Worm (Caenorhabditis elegans) whole organism, young adult: ENCODE measurements around the gene tre-2.
A peak's percentile ranks its signal among the peaks of the same experiment; 100 is the strongest.

ENCODE experiments used
- F33H1.4 ChIP-seq: fragments of 200-800 bp; sonication (Bioruptor generic); IDR thresholded peaks from 2 replicates; pipeline ENCODE4 v1.3.6; 2022; ENCODE audit warnings: missing genetic modification reagents, missing genetic modification characterization, missing compliant biosample characterization
- F37B4.10 ChIP-seq: fragments of 200-800 bp; sonication (Bioruptor generic); IDR thresholded peaks from 2 replicates; pipeline ENCODE4 v1.3.6; 2022; ENCODE audit warnings: missing genetic modification characterization, missing compliant biosample characterization
- T07F8.4 ChIP-seq: sonication (generic microtip); optimal IDR thresholded peaks from 2 replicates; lab custom pipeline; 2016; ENCODE audit warnings: mild to moderate bottlenecking, missing genetic modification characterization, moderate library complexity, missing compliant biosample characterization
- Y53F4B.3 ChIP-seq: fragments of 200-800 bp; sonication (Bioruptor generic); IDR thresholded peaks from 2 replicates; pipeline ENCODE4 v1.3.6; 2022; ENCODE audit warnings: missing genetic modification reagents, missing genetic modification characterization, missing compliant biosample characterization
- Y56A3A.18 ChIP-seq: fragments of 200-800 bp; sonication (Bioruptor generic); IDR thresholded peaks from 2 replicates; pipeline ENCODE4 v1.3.6; 2022; ENCODE audit warnings: missing genetic modification reagents, missing genetic modification characterization, missing compliant biosample characterization
- Y95B8A.8 ChIP-seq: fragments of 200-800 bp; sonication (Bioruptor generic); IDR thresholded peaks from 2 replicates; pipeline ENCODE4 v1.3.6; 2022; ENCODE audit warnings: missing genetic modification reagents, missing genetic modification characterization, missing compliant biosample characterization
- bed-2 ChIP-seq: fragments of 200-800 bp; sonication (Bioruptor generic); IDR thresholded peaks from 2 replicates; pipeline ENCODE4 v1.3.6; 2022; ENCODE audit warnings: missing genetic modification reagents, missing genetic modification characterization, missing compliant biosample characterization
- ccch-3 ChIP-seq: fragments of 200-800 bp; sonication (Bioruptor generic); optimal IDR thresholded peaks from 2 replicates; lab custom pipeline; 2018; ENCODE audit warnings: mild to moderate bottlenecking, missing genetic modification characterization, missing compliant biosample characterization
- cebp-1 ChIP-seq, 2 experiments: fragments of 200-800 bp in 1 of 2; sonication (Bioruptor generic) in 1 of 2; sonication (generic microtip) in 1 of 2; IDR thresholded peaks in 1 of 2; optimal IDR thresholded peaks in 1 of 2; 2 replicates each; pipeline versions ENCODE4 v1.3.6 to Lab custom; 2017 to 2022; ENCODE audit warnings: missing compliant biosample characterization in 2 of 2, missing genetic modification characterization in 2 of 2, mild to moderate bottlenecking in 1 of 2, missing genetic modification reagents in 1 of 2, moderate library complexity in 1 of 2
- ceh-27 ChIP-seq: fragments of 200-800 bp; sonication (Bioruptor generic); optimal IDR thresholded peaks from 2 replicates; lab custom pipeline; 2018; ENCODE audit warnings: mild to moderate bottlenecking, missing genetic modification characterization, moderate library complexity, missing compliant biosample characterization
- ceh-79 ChIP-seq: sonication (generic microtip); optimal IDR thresholded peaks from 2 replicates; lab custom pipeline; 2017; ENCODE audit warnings: mild to moderate bottlenecking, missing genetic modification characterization, missing compliant biosample characterization
- ceh-91 ChIP-seq: fragments of 200-800 bp; sonication (Bioruptor generic); IDR thresholded peaks from 2 replicates; pipeline ENCODE4 v1.3.6; 2022; ENCODE audit warnings: missing genetic modification reagents, missing genetic modification characterization, missing compliant biosample characterization
- chd-7 ChIP-seq: sonication (generic microtip); optimal IDR thresholded peaks from 2 replicates; lab custom pipeline; 2016; ENCODE audit warnings: mild to moderate bottlenecking, missing genetic modification characterization, moderate library complexity, missing compliant biosample characterization
- die-1 ChIP-seq: sonication (generic microtip); optimal IDR thresholded peaks from 2 replicates; lab custom pipeline; 2016; ENCODE audit warnings: missing genotype, mild to moderate bottlenecking, missing genetic modification characterization, missing compliant biosample characterization
- dox-1 ChIP-seq: fragments of 200-800 bp; sonication (Bioruptor generic); IDR thresholded peaks from 2 replicates; pipeline ENCODE4 v1.3.6; 2022; ENCODE audit warnings: missing genetic modification reagents, missing genetic modification characterization, missing compliant biosample characterization
- dpl-1 ChIP-seq: fragments of 150-350 bp; optimal IDR thresholded peaks from 2 replicates; lab custom pipeline; 2014; ENCODE audit warnings: missing biosample characterization, missing genetic modification reagents, missing genetic modification characterization
- efl-1 ChIP-seq: fragments of 150-350 bp; optimal IDR thresholded peaks from 2 replicates; lab custom pipeline; 2014; ENCODE audit warnings: missing biosample characterization, missing genetic modification reagents, missing genetic modification characterization
- egl-18 ChIP-seq: fragments of 200-800 bp; sonication (Bioruptor generic); IDR thresholded peaks from 2 replicates; pipeline ENCODE4 v1.3.6; 2022; ENCODE audit warnings: missing genetic modification reagents, missing genetic modification characterization, missing compliant biosample characterization
- egrh-3 ChIP-seq: fragments of 200-800 bp; sonication (Bioruptor generic); IDR thresholded peaks from 2 replicates; pipeline ENCODE4 v1.3.6; 2022; ENCODE audit warnings: missing genetic modification reagents, missing genetic modification characterization, missing compliant biosample characterization
- ets-4 ChIP-seq: fragments of 200-800 bp; sonication (Bioruptor generic); optimal IDR thresholded peaks from 2 replicates; lab custom pipeline; 2018; ENCODE audit warnings: mild to moderate bottlenecking, missing genetic modification characterization, missing compliant biosample characterization
- fkh-3 ChIP-seq: sonication (generic microtip); optimal IDR thresholded peaks from 2 replicates; lab custom pipeline; 2016; ENCODE audit warnings: mild to moderate bottlenecking, missing genetic modification characterization, missing compliant biosample characterization
- him-1 ChIP-seq: sonication (generic microtip); optimal IDR thresholded peaks from 2 replicates; lab custom pipeline; 2016; ENCODE audit warnings: missing genotype, missing genetic modification reagents, missing genetic modification characterization, missing compliant biosample characterization
- hrde-1 ChIP-seq: sonication (generic microtip); optimal IDR thresholded peaks from 2 replicates; lab custom pipeline; 2016; ENCODE audit warnings: missing genetic modification characterization, mild to moderate bottlenecking, missing compliant biosample characterization, moderate library complexity, missing genotype, missing genetic modification reagents, borderline replicate concordance
- hsf-1 ChIP-seq: fragments of 200-800 bp; sonication (Bioruptor generic); IDR thresholded peaks from 2 replicates; pipeline ENCODE4 v1.3.6; 2022; ENCODE audit warnings: missing genetic modification reagents, missing genetic modification characterization, missing compliant biosample characterization
- lag-1 ChIP-seq: fragments of 200-800 bp; sonication (Bioruptor generic); IDR thresholded peaks from 2 replicates; pipeline ENCODE4 v1.3.6; 2022; ENCODE audit warnings: missing genetic modification reagents, missing genetic modification characterization, missing compliant biosample characterization
- lin-26 ChIP-seq: fragments of 200-800 bp; sonication (Bioruptor generic); IDR thresholded peaks from 2 replicates; pipeline ENCODE4 v1.3.6; 2022; ENCODE audit warnings: missing genetic modification reagents, missing genetic modification characterization, missing compliant biosample characterization
- lsl-1 ChIP-seq: fragments of 200-800 bp; sonication (Bioruptor generic); optimal IDR thresholded peaks from 2 replicates; lab custom pipeline; 2018; ENCODE audit warnings: mild to moderate bottlenecking, missing genetic modification characterization, moderate library complexity, missing compliant biosample characterization
- madf-10 ChIP-seq: sonication (generic microtip); optimal IDR thresholded peaks from 2 replicates; lab custom pipeline; 2016; ENCODE audit warnings: mild to moderate bottlenecking, missing genetic modification characterization, missing compliant biosample characterization
- madf-3 ChIP-seq: fragments of 200-800 bp; sonication (Bioruptor generic); IDR thresholded peaks from 2 replicates; pipeline ENCODE4 v1.3.6; 2022; ENCODE audit warnings: missing genetic modification reagents, missing genetic modification characterization, missing compliant biosample characterization
- mcd-1 ChIP-seq: fragments of 200-800 bp; sonication (Bioruptor generic); IDR thresholded peaks from 2 replicates; pipeline ENCODE4 v1.3.6; 2022; ENCODE audit warnings: missing genetic modification reagents, missing genetic modification characterization, missing compliant biosample characterization
- nhr-120 ChIP-seq: fragments of 200-800 bp; sonication (Bioruptor generic); IDR thresholded peaks from 2 replicates; pipeline ENCODE4 v1.3.6; 2022; ENCODE audit warnings: missing genetic modification characterization, missing compliant biosample characterization
- nhr-27 ChIP-seq: fragments of 200-800 bp; sonication (Bioruptor generic); optimal IDR thresholded peaks from 2 replicates; lab custom pipeline; 2018; ENCODE audit warnings: mild to moderate bottlenecking, missing genetic modification characterization, moderate library complexity, missing compliant biosample characterization
- snpc-1.1 ChIP-seq: sonication (generic microtip); optimal IDR thresholded peaks from 2 replicates; lab custom pipeline; 2017; ENCODE audit warnings: missing genetic modification characterization, mild to moderate bottlenecking, missing compliant biosample characterization, antibody characterized with exemption, moderate library complexity, missing genotype, missing genetic modification reagents; ENCODE audit not compliant: insufficient read depth
- snpc-1.3 ChIP-seq: sonication (generic microtip); optimal IDR thresholded peaks from 2 replicates; lab custom pipeline; 2017; ENCODE audit warnings: missing genetic modification characterization, mild to moderate bottlenecking, missing compliant biosample characterization, antibody characterized with exemption, moderate library complexity, missing genotype, missing genetic modification reagents; ENCODE audit not compliant: insufficient read depth
- tbp1 ChIP-seq: fragments of 200-800 bp; sonication (Bioruptor generic); optimal IDR thresholded peaks from 2 replicates; lab custom pipeline; 2018; ENCODE audit warnings: mild to moderate bottlenecking, missing genetic modification characterization, missing compliant biosample characterization
- xnd-1 ChIP-seq: sonication (generic microtip); optimal IDR thresholded peaks from 2 replicates; lab custom pipeline; 2016; ENCODE audit warnings: missing genotype, missing genetic modification reagents, missing genetic modification characterization, missing compliant biosample characterization
- zfh-2 ChIP-seq: fragments of 200-800 bp; sonication (Bioruptor generic); conservative IDR thresholded peaks from 2 replicates; pipeline ENCODE4 v1.3.6; 2022; ENCODE audit warnings: missing genetic modification reagents, missing genetic modification characterization, missing compliant biosample characterization
- ztf-22 ChIP-seq: fragments of 200-800 bp; sonication (Bioruptor generic); optimal IDR thresholded peaks from 2 replicates; lab custom pipeline; 2018; ENCODE audit warnings: mild to moderate bottlenecking, missing genetic modification characterization, moderate library complexity, missing compliant biosample characterization
- ztf-28 ChIP-seq: fragments of 200-800 bp; sonication (Bioruptor generic); IDR thresholded peaks from 2 replicates; pipeline ENCODE4 v1.3.6; 2022; ENCODE audit warnings: missing genetic modification reagents, missing genetic modification characterization, missing compliant biosample characterization
- ztf-3 ChIP-seq: fragments of 200-800 bp; sonication (Bioruptor generic); optimal IDR thresholded peaks from 2 replicates; lab custom pipeline; 2018; ENCODE audit warnings: mild to moderate bottlenecking, missing genetic modification characterization, missing compliant biosample characterization
- ztf-6 ChIP-seq: fragments of 200-800 bp; sonication (Bioruptor generic); IDR thresholded peaks from 2 replicates; pipeline ENCODE4 v1.3.6; 2022; ENCODE audit warnings: missing genetic modification reagents, missing genetic modification characterization, missing compliant biosample characterization

tre-2 gene

DNA sequence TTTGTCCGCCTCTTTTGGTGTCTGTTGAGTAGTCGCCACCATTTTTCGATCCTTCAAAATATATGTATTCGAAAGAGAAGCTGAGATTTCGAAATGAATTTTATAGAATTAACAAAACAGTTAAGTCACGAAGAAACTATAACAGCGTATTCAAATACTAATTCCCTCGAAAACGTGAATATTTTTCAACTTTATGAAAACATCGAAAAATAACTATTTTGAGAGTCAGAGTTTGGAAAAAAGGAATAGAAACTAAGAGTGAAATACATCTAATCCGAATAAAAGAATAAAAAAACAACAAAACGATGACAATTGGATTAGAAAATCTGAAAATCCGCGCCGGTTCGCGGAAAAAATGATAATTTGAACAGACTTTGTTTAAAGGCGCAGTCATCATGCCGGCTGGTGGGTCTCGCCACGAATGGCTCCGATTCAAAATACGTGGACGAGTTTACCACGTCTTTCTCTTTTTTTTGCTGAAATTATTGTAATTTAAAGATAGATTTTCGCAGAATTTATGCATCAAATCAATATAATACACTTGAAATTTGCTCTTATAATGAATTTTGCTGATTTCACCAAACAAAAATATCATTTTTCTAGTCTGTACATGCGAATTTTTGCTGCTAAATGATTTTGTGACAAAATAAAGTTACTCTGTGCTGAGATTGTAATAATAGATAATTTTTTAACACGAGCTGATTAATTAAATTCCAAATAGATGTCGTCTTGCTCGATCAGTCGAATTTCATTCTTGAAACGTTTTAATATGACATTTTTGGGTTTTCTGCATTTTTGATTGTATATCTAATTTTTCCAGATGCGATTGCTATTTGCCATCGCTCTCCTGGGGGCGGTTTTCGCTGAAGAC lies 26.9 kb upstream of the tre-2 start, which contains the start of the genes rpn-1 and ribo-1 (continued):
- TF ChIP-seq lag-1 (GFP tag; lab: Robert Waterston, UW) (no peak), him-1 (tag; lab: Kevin White, UChicago) (no peak), xnd-1 (no peak), ztf-6 (GFP tag; lab: Robert Waterston, UW) (no peak), hrde-1 (tag; lab: Kevin White, UChicago) (no peak)
- TF ChIP-seq, all 124 proteins: peak for 18

DNA sequence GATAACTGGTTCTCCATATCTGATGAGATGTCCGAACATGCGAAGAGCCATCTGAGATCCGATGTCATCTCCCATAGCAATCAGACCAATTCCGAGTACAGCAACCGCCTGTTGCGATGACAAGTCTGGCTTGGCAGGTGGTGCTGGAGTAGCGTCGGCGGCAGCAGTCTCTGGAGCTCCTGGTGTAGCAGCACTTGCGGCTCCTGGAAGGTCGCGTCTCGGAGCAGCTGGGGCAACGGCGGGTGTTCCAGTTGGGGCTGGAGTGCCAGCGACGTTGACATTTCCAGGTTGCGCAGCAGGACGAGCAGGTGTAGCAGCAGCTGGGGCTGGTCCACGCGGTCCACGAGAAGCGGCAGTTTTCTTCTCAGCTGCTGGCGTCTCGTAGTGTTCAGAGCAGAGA lies 24.2 kb upstream of the tre-2 start:
- TF ChIP-seq ztf-28, result no peak
- TF ChIP-seq zfh-2 (GFP tag; lab: Robert Waterston, UW), result peak; percentile 96
- no peak for TF ChIP-seq ceh-91
- TF ChIP-seq mcd-1 (GFP tag; lab: Robert Waterston, UW), result peak; percentile 31; the same call in 1 of the 2 replicates
- peak; percentile 39; the same call in 1 of the 2 replicates for TF ChIP-seq lin-26
- 0 out of 2 replicates have a peak, but pooled peaks have one; percentile 21 for TF ChIP-seq F33H1.4 (GFP tag; lab: Robert Waterston, UW)
- no peak for TF ChIP-seq lsl-1
- TF ChIP-seq F37B4.10, result 0 out of 2 replicates have a peak, but pooled peaks have one; percentile 77
- TF ChIP-seq egrh-3, result peak; percentile 92
- peak; percentile 20 for TF ChIP-seq ceh-27 (GFP tag; lab: Kevin White, UChicago)
- TF ChIP-seq dox-1 (GFP tag; lab: Robert Waterston, UW), result 0 out of 2 replicates have a peak, but pooled peaks have one; percentile 10

DNA sequence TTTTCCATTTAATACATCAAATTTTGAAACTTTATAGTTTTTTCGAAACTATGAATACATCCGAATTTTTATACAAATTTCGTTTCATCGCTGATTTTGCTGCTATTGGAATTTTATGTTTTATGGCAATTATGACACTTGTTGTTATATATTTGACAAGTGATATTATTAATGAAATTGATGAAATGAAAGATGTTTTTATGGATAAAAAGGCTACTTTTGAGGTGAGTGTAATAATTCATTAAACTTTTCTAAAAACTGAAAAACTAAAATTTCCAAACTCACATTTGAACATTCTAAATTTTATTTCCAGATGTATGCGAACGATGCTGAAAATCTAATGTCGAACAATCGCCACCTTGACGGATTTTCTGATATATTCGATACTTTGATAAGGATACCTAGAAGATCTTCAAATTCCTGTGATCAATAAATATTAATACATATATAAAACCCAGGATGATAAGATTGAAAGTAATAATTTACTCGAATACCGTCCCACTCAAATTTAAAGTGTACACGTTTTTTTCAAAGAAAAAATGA lies 22.8 kb upstream of the tre-2 start, which contains the start of the genes T22D1.17 and T22D1.8:
T22D1.17 (plus strand) TSS at position 51 of the 543 bp plus-strand sequence.
T22D1.8 (minus strand) TSS at position 402 of the 543 bp plus-strand sequence.
- TF ChIP-seq hsf-1 (GFP tag; lab: Robert Waterston, UW) (peak; percentile 66), die-1 (tag; lab: Kevin White, UChicago) (peak; percentile 21), zfh-2 (GFP tag; lab: Robert Waterston, UW) (no peak), dox-1 (GFP tag; lab: Robert Waterston, UW) (no peak), bed-2 (GFP tag; lab: Robert Waterston, UW) (no peak), snpc-1.3 (tag; lab: Kevin White, UChicago) (peak; percentile 69), egl-18 (no peak), ztf-22 (no peak), T07F8.4 (tag; lab: Kevin White, UChicago) (no peak), ztf-3 (GFP tag; lab: Kevin White, UChicago) (no peak), madf-3 (GFP tag; lab: Robert Waterston, UW) (0 out of 2 replicates have a peak, but pooled peaks have one; percentile 48), Y95B8A.8 (peak; percentile 61; the same call in 1 of the 2 replicates), dpl-1 (GFP tag; lab: Kevin White, UChicago) (no peak), ets-4 (GFP tag; lab: Kevin White, UChicago) (no peak), chd-7 (tag; lab: Kevin White, UChicago) (no peak), him-1 (tag; lab: Kevin White, UChicago) (no peak), madf-10 (tag; lab: Kevin White, UChicago) (no peak), nhr-120 (0 out of 2 replicates have a peak, but pooled peaks have one; percentile 26), lag-1 (GFP tag; lab: Robert Waterston, UW) (no peak), efl-1 (GFP tag; lab: Kevin White, UChicago) (no peak), snpc-1.1 (no peak), cebp-1 (GFP tag; IDR thresholded peaks at IDR 0.05; lab: Robert Waterston, UW) (no peak), cebp-1 (tag; optimal IDR thresholded peaks at IDR 0.05; lab: Kevin White, UChicago) (peak; percentile 39), Y53F4B.3 (GFP tag; lab: Robert Waterston, UW) (no peak), xnd-1 (no peak), fkh-3 (tag; lab: Kevin White, UChicago) (no peak), ccch-3 (GFP tag; lab: Kevin White, UChicago) (no peak), Y56A3A.18 (GFP tag; lab: Robert Waterston, UW) (0 out of 2 replicates have a peak, but pooled peaks have one; percentile 22), ceh-79 (tag; lab: Kevin White, UChicago) (no peak), tbp1 (GFP tag; lab: Kevin White, UChicago) (no peak), nhr-27 (tag; lab: Kevin White, UChicago) (no peak)
